Worm (Caenorhabditis elegans) whole organism, midembryonic: ENCODE measurements around the gene Y57G11C.38.

ENCODE experiments used
- cog-1 ChIP-seq: sonication (generic microtip); optimal IDR thresholded peaks from 2 replicates; lab custom pipeline; 2016; ENCODE audit warnings: missing genetic modification characterization, missing compliant biosample characterization
- flt-1 ChIP-seq: fragments of 200-800 bp; sonication (Bioruptor generic); IDR thresholded peaks from 2 replicates; pipeline ENCODE4 v1.3.6; 2022; ENCODE audit warnings: missing genetic modification characterization, missing compliant biosample characterization
- klf-2 ChIP-seq: fragments of 200-800 bp; sonication (Bioruptor generic); conservative IDR thresholded peaks from 2 replicates; pipeline ENCODE4 v1.3.6; 2022; ENCODE audit warnings: missing genetic modification reagents, missing genetic modification characterization, missing compliant biosample characterization
- med-1 ChIP-seq: sonication (generic microtip); optimal IDR thresholded peaks from 2 replicates; lab custom pipeline; 2017; ENCODE audit warnings: missing genetic modification characterization, mild to moderate bottlenecking, missing compliant biosample characterization, antibody characterized with exemption, missing genetic modification reagents; ENCODE audit not compliant: insufficient read depth
- ztf-23 ChIP-seq: fragments of 200-800 bp; sonication (Bioruptor generic); IDR thresholded peaks from 2 replicates; pipeline ENCODE4 v1.3.6; 2022; ENCODE audit warnings: missing genetic modification reagents, missing genetic modification characterization, missing compliant biosample characterization
- ztf-29 ChIP-seq: fragments of 200-800 bp; sonication (Bioruptor generic); IDR thresholded peaks from 2 replicates; pipeline ENCODE4 v1.3.6; 2022; ENCODE audit warnings: missing genetic modification reagents, missing genetic modification characterization, missing compliant biosample characterization

DNA sequence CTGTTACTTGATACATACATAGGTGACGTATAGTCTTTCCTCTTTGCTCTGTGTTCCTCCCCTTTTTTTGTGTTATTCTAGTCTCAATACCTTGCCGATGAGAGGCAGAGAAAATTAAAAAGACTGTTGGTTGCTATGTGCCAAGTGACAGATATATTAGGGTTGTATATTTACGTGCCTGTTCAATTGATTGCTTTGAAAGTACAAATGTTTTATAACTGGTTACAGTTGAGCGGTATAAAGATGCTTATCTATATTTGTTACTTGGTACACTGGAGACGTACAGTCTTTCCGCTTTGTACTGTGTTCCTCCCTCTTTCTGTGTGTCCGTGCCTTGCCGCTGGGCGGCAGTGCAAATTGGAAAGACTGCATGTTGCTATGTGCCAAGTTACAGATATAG lies 40.9 kb downstream of the Y57G11C.38 start:
- TF ChIP-seq med-1 (GFP tag; lab: Kevin White, UChicago): no peak
- TF ChIP-seq flt-1 (GFP tag; lab: Robert Waterston, UW): no peak
- no peak for TF ChIP-seq ztf-23 (GFP tag; lab: Robert Waterston, UW)
- TF ChIP-seq ztf-29: no peak
- no peak for TF ChIP-seq cog-1 (tag; lab: Kevin White, UChicago)
- no peak for TF ChIP-seq klf-2 (GFP tag; lab: Robert Waterston, UW)
